Fruit fly (Drosophila melanogaster) whole organism, prepupa: Measurements from ENCODE around the gene CG12986.

Experiments
- Blimp-1 ChIP-seq: fragments of 200-800 bp; sonication (Bioruptor generic); optimal IDR thresholded peaks from 3 replicates; lab custom pipeline; 2017; ENCODE audit warnings: missing biosample characterization, missing genetic modification characterization, mild to moderate bottlenecking, moderate library complexity, missing genetic modification reagents
- CG10631 ChIP-seq: fragments of 200-800 bp; sonication (Bioruptor generic); optimal IDR thresholded peaks from 2 replicates; lab custom pipeline; 2016; ENCODE audit warnings: missing biosample characterization, missing genetic modification characterization
- CG11294 ChIP-seq: fragments of 200-800 bp; sonication (Bioruptor generic); IDR thresholded peaks from 2 replicates; pipeline ENCODE4 v1.3.6; 2022; ENCODE audit warnings: missing biosample characterization, missing genetic modification characterization
- CG11902 ChIP-seq: fragments of 200-800 bp; sonication (Bioruptor generic); optimal IDR thresholded peaks from 3 replicates; lab custom pipeline; 2016; ENCODE audit warnings: missing biosample characterization, missing genetic modification characterization
- CG15336 ChIP-seq: fragments of 200-800 bp; sonication (Bioruptor generic); IDR thresholded peaks from 2 replicates; pipeline ENCODE4 v1.3.6; 2022; ENCODE audit warnings: missing biosample characterization, missing genetic modification characterization
- CG16779 ChIP-seq: fragments of 200-800 bp; sonication (Bioruptor generic); optimal IDR thresholded peaks from 3 replicates; lab custom pipeline; 2017; ENCODE audit warnings: missing biosample characterization, mild to moderate bottlenecking, missing genetic modification characterization
- CG3032 ChIP-seq: fragments of 200-800 bp; optimal IDR thresholded peaks from 2 replicates; lab custom pipeline; 2019; ENCODE audit warnings: missing biosample characterization, mild to moderate bottlenecking, missing genetic modification characterization, moderate library complexity
- CG31627 ChIP-seq: fragments of 200-800 bp; sonication (Bioruptor generic); optimal IDR thresholded peaks from 3 replicates; lab custom pipeline; 2016; ENCODE audit warnings: missing biosample characterization, missing genetic modification characterization
- CG32006 ChIP-seq: fragments of 200-800 bp; sonication (Bioruptor generic); optimal IDR thresholded peaks from 3 replicates; lab custom pipeline; 2017; ENCODE audit warnings: missing biosample characterization, mild to moderate bottlenecking, missing genetic modification characterization
- CG34406 ChIP-seq: fragments of 200-800 bp; sonication (Bioruptor generic); optimal IDR thresholded peaks from 3 replicates; lab custom pipeline; 2016; ENCODE audit warnings: missing biosample characterization, missing genetic modification characterization
- CG3919 ChIP-seq: fragments of 200-800 bp; sonication (Bioruptor generic); optimal IDR thresholded peaks from 3 replicates; lab custom pipeline; 2016; ENCODE audit warnings: missing biosample characterization, missing genetic modification characterization
- CG6163 ChIP-seq: fragments of 200-800 bp; sonication (Bioruptor generic); IDR thresholded peaks from 3 replicates; pipeline ENCODE4 v1.3.6; 2022; ENCODE audit warnings: missing biosample characterization, missing genetic modification characterization
- CG6276 ChIP-seq: fragments of 200-800 bp; sonication (Bioruptor generic); optimal IDR thresholded peaks from 2 replicates; lab custom pipeline; 2017; ENCODE audit warnings: missing biosample characterization, mild to moderate bottlenecking, missing genetic modification characterization
- CG6792 ChIP-seq: fragments of 200-800 bp; sonication (Bioruptor generic); optimal IDR thresholded peaks from 3 replicates; lab custom pipeline; 2016; ENCODE audit warnings: missing biosample characterization, missing genetic modification characterization
- CG6854 ChIP-seq: fragments of 200-800 bp; sonication (Bioruptor generic); optimal IDR thresholded peaks from 2 replicates; lab custom pipeline; 2017; ENCODE audit warnings: missing biosample characterization, mild to moderate bottlenecking, missing genetic modification characterization
- CG7368 ChIP-seq: fragments of 200-800 bp; sonication (Bioruptor generic); optimal IDR thresholded peaks from 3 replicates; lab custom pipeline; 2016; ENCODE audit warnings: missing biosample characterization, missing genetic modification characterization
- CG9139 ChIP-seq: fragments of 200-800 bp; sonication (Bioruptor generic); optimal IDR thresholded peaks from 3 replicates; lab custom pipeline; 2017; ENCODE audit warnings: missing biosample characterization, mild to moderate bottlenecking, missing genetic modification characterization
- Eip75B ChIP-seq: fragments of 200-800 bp; sonication (Bioruptor generic); optimal IDR thresholded peaks from 3 replicates; lab custom pipeline; 2016; ENCODE audit warnings: missing biosample characterization, missing genetic modification characterization
- Eip78C ChIP-seq: fragments of 200-800 bp; sonication (Bioruptor generic); peaks from one replicate; lab custom pipeline; 2016; ENCODE audit warnings: missing biosample characterization, missing genetic modification characterization
- Ets21C ChIP-seq: fragments of 200-800 bp; sonication (Bioruptor generic); optimal IDR thresholded peaks from 3 replicates; lab custom pipeline; 2016; ENCODE audit warnings: missing biosample characterization, missing genetic modification characterization
- Ets96B ChIP-seq: fragments of 200-800 bp; optimal IDR thresholded peaks from 2 replicates; lab custom pipeline; 2019; ENCODE audit warnings: missing biosample characterization, mild to moderate bottlenecking, missing genetic modification characterization, moderate library complexity
- Gug ChIP-seq: fragments of 200-800 bp; sonication (Bioruptor generic); IDR thresholded peaks from 2 replicates; pipeline ENCODE4 v1.3.6; 2022; ENCODE audit warnings: missing biosample characterization, missing genetic modification characterization
- Hr38 ChIP-seq: sonication (Bioruptor generic); optimal IDR thresholded peaks from 2 replicates; lab custom pipeline; 2016; ENCODE audit warnings: missing biosample characterization, missing genetic modification characterization
- Hr39 ChIP-seq: fragments of 200-800 bp; sonication (Bioruptor generic); optimal IDR thresholded peaks from 2 replicates; lab custom pipeline; 2016; ENCODE audit warnings: missing biosample characterization, missing genetic modification characterization
- Lpt ChIP-seq: fragments of 200-800 bp; sonication (Bioruptor generic); optimal IDR thresholded peaks from 3 replicates; lab custom pipeline; 2016; ENCODE audit warnings: missing biosample characterization, missing genetic modification characterization
- Met ChIP-seq: fragments of 200-800 bp; sonication (Bioruptor generic); optimal IDR thresholded peaks from 3 replicates; lab custom pipeline; 2016; ENCODE audit warnings: missing biosample characterization, missing genetic modification characterization
- OdsH ChIP-seq: fragments of 200-800 bp; sonication (Bioruptor generic); optimal IDR thresholded peaks from 3 replicates; lab custom pipeline; 2016; ENCODE audit warnings: missing biosample characterization, missing genetic modification characterization
- Smox ChIP-seq: fragments of 200-800 bp; sonication (Bioruptor generic); optimal IDR thresholded peaks from 3 replicates; lab custom pipeline; 2016; ENCODE audit warnings: missing biosample characterization, missing genetic modification characterization
- Sox102F ChIP-seq: fragments of 200-800 bp; sonication (Bioruptor generic); optimal IDR thresholded peaks from 2 replicates; lab custom pipeline; 2016; ENCODE audit warnings: missing biosample characterization, mild to moderate bottlenecking, missing genetic modification characterization
- Sox14 ChIP-seq: fragments of 200-800 bp; sonication (Bioruptor generic); optimal IDR thresholded peaks from 3 replicates; lab custom pipeline; 2016; ENCODE audit warnings: missing biosample characterization, missing genetic modification characterization
- Sox15 ChIP-seq: fragments of 200-800 bp; sonication (Bioruptor generic); optimal IDR thresholded peaks from 3 replicates; lab custom pipeline; 2016; ENCODE audit warnings: missing biosample characterization, missing genetic modification characterization
- achi ChIP-seq: fragments of 200-800 bp; sonication (Bioruptor generic); optimal IDR thresholded peaks from 3 replicates; lab custom pipeline; 2016; ENCODE audit warnings: missing biosample characterization, missing genetic modification characterization
- dsx ChIP-seq: fragments of 200-800 bp; optimal IDR thresholded peaks from 3 replicates; lab custom pipeline; 2019; ENCODE audit warnings: missing biosample characterization, mild to moderate bottlenecking, missing genetic modification characterization, moderate library complexity; ENCODE audit not compliant: poor library complexity, severe bottlenecking
- eg ChIP-seq: fragments of 200-800 bp; sonication (Bioruptor generic); IDR thresholded peaks from 3 replicates; pipeline ENCODE4 v1.3.6; 2022; ENCODE audit warnings: missing biosample characterization, missing genetic modification characterization
- esn ChIP-seq: fragments of 200-800 bp; sonication (Bioruptor generic); optimal IDR thresholded peaks from 2 replicates; lab custom pipeline; 2016; ENCODE audit warnings: missing biosample characterization, mild to moderate bottlenecking, missing genetic modification characterization, moderate library complexity
- fd59A ChIP-seq: fragments of 200-800 bp; sonication (Bioruptor generic); optimal IDR thresholded peaks from 2 replicates; lab custom pipeline; 2017; ENCODE audit warnings: missing biosample characterization, mild to moderate bottlenecking, missing genetic modification characterization, missing genetic modification reagents
- fd85E ChIP-seq: fragments of 200-800 bp; sonication (Bioruptor generic); optimal IDR thresholded peaks from 3 replicates; lab custom pipeline; 2016; ENCODE audit warnings: missing biosample characterization, missing genetic modification characterization
- net ChIP-seq: fragments of 200-800 bp; sonication (Bioruptor generic); optimal IDR thresholded peaks from 3 replicates; lab custom pipeline; 2016; ENCODE audit warnings: missing biosample characterization, missing genetic modification characterization
- spab ChIP-seq: fragments of 200-800 bp; sonication (Bioruptor generic); optimal IDR thresholded peaks from 2 replicates; lab custom pipeline; 2017; ENCODE audit warnings: missing biosample characterization, mild to moderate bottlenecking, missing genetic modification characterization, missing genetic modification reagents
- ss ChIP-seq, 2 experiments: fragments of 200-800 bp; sonication (Bioruptor generic); optimal IDR thresholded peaks; 2 replicates in 1 of 2; 3 replicates in 1 of 2; lab custom pipeline; 2017 to 2018; ENCODE audit warnings: mild to moderate bottlenecking in 2 of 2, missing biosample characterization in 2 of 2, missing genetic modification characterization in 2 of 2, moderate library complexity in 1 of 2
- svp ChIP-seq: fragments of 200-800 bp; sonication (Bioruptor generic); peaks from one replicate; lab custom pipeline; 2016; ENCODE audit warnings: missing biosample characterization, missing genetic modification characterization
- topi ChIP-seq: fragments of 200-800 bp; sonication (Bioruptor generic); optimal IDR thresholded peaks from 3 replicates; lab custom pipeline; 2016; ENCODE audit warnings: missing biosample characterization, missing genetic modification characterization
- vri ChIP-seq: fragments of 200-800 bp; sonication (Bioruptor generic); optimal IDR thresholded peaks from 3 replicates; lab custom pipeline; 2016; ENCODE audit warnings: missing biosample characterization, mild to moderate bottlenecking, missing genetic modification characterization

CG12986 gene

dm6 chrX:17836420-17836932, 17.0 kb upstream of the CG12986 start (continued):
- TF ChIP-seq vri (GFP tag; lab: Kevin White, UChicago) (no peak), CG11294 (GFP tag; lab: Robert Waterston, UW) (no peak), ss (GFP tag; optimal IDR thresholded peaks at IDR 0.05; lab: Kevin White, UChicago) (peak in 1 of 2 experiments; percentile 60), CG10631 (peak; percentile 22), Gug (GFP tag; lab: Robert Waterston, UW) (no peak), Sox102F (GFP tag; lab: Kevin White, UChicago) (no peak), CG11902 (GFP tag; lab: Kevin White, UChicago) (no peak), OdsH (peak; percentile 58), Smox (GFP tag; lab: Kevin White, UChicago) (no peak)

dm6 chrX:17834754-17835153, 15.3 kb upstream of the CG12986 start:
- TF ChIP-seq Eip78C (GFP tag; lab: Kevin White, UChicago) (peak; percentile 40), CG3919 (no peak)

dm6 chrX:17833986-17834385, 14.5 kb upstream of the CG12986 start:
- TF ChIP-seq Sox102F (GFP tag; lab: Kevin White, UChicago) = no peak
- TF ChIP-seq OdsH = no peak
- TF ChIP-seq Eip78C (GFP tag; lab: Kevin White, UChicago) = peak; percentile 38
- no peak for TF ChIP-seq Eip75B
- TF ChIP-seq Hr39 (GFP tag; lab: Kevin White, UChicago) = no peak
- TF ChIP-seq CG6163 (GFP tag; lab: Robert Waterston, UW) = 0 out of 3 replicates have a peak, but pooled peaks have one; percentile 16
- TF ChIP-seq CG6854 = no peak
- no peak for TF ChIP-seq Hr38 (GFP tag; lab: Kevin White, UChicago)
- no peak for TF ChIP-seq CG11902 (GFP tag; lab: Kevin White, UChicago)
- TF ChIP-seq CG6792 (GFP tag; lab: Kevin White, UChicago) = no peak
- TF ChIP-seq eg = 0 out of 3 replicates have a peak, but pooled peaks have one; percentile 30
- no peak for TF ChIP-seq fd59A (GFP tag; lab: Kevin White, UChicago)
- TF ChIP-seq Ets96B (tag; lab: Kevin White, UChicago) = no peak
- TF ChIP-seq fd85E (GFP tag; lab: Kevin White, UChicago) = no peak
- TF ChIP-seq CG9139 (GFP tag; lab: Kevin White, UChicago) = no peak
- TF ChIP-seq Sox15 = no peak
- TF ChIP-seq Ets21C (GFP tag; lab: Kevin White, UChicago) = no peak
- no peak for TF ChIP-seq topi (GFP tag; lab: Kevin White, UChicago)
- no peak for TF ChIP-seq CG7368 (GFP tag; lab: Kevin White, UChicago)
- no peak for TF ChIP-seq CG31627 (GFP tag; lab: Kevin White, UChicago)
- no peak for TF ChIP-seq CG32006 (GFP tag; lab: Kevin White, UChicago)
- TF ChIP-seq CG10631 = no peak
- no peak for TF ChIP-seq ss (GFP tag; optimal IDR thresholded peaks at IDR 0.05; lab: Kevin White, UChicago)
- no peak for TF ChIP-seq Sox14 (GFP tag; lab: Kevin White, UChicago)

- TF ChIP-seq achi (GFP tag; lab: Kevin White, UChicago) (peak; percentile 9), Sox102F (GFP tag; lab: Kevin White, UChicago) (no peak), CG15336 (GFP tag; lab: Robert Waterston, UW) (peak; percentile 57), CG3032 (tag; lab: Kevin White, UChicago) (no peak), CG16779 (no peak), CG34406 (GFP tag; lab: Kevin White, UChicago) (no peak), dsx (GFP tag; lab: Kevin White, UChicago) (no peak), CG31627 (GFP tag; lab: Kevin White, UChicago) (no peak), vri (GFP tag; lab: Kevin White, UChicago) (no peak), Hr39 (GFP tag; lab: Kevin White, UChicago) (no peak), Eip78C (GFP tag; lab: Kevin White, UChicago) (peak; percentile 39), CG32006 (GFP tag; lab: Kevin White, UChicago) (peak; percentile 53), Smox (GFP tag; lab: Kevin White, UChicago) (no peak), CG6276 (GFP tag; lab: Kevin White, UChicago) (peak; percentile 19), svp (GFP tag; lab: Kevin White, UChicago) (peak; percentile 65), esn (no peak), net (GFP tag; lab: Kevin White, UChicago) (no peak), CG6854 (no peak), spab (GFP tag; lab: Kevin White, UChicago) (no peak), ss (GFP tag; optimal IDR thresholded peaks at IDR 0.05; lab: Kevin White, UChicago) (no peak), Met (GFP tag; lab: Kevin White, UChicago) (peak; percentile 9), Lpt (GFP tag; lab: Kevin White, UChicago) (peak; percentile 20), Blimp-1 (GFP tag; lab: Kevin White, UChicago) (no peak)
Observed at dm6 chrX:17832163-17833014, 12.9 kb upstream of the CG12986 start.
